Fruit fly (Drosophila melanogaster): ENCODE measurements around the gene ed.

Gene ed

dm6 chr2L:4133078-4133477 is 101.9 kb downstream of the ed start (continued):
- TF ChIP-seq knrl (GFP tag; IDR thresholded peaks at IDR 0.05; ENCODE audit: partially characterized antibody) (no peak), BtbVII (GFP tag; optimal IDR thresholded peaks at IDR 0.05) (peak; percentile 38), chif (GFP tag; optimal IDR thresholded peaks at IDR 0.05) (peak in 1 of 2 experiments; percentile 26), CG4360 (GFP tag; IDR thresholded peaks at IDR 0.05) (0 out of 2 replicates have a peak, but pooled peaks have one; percentile 28), Ets97D (GFP tag; optimal IDR thresholded peaks at IDR 0.05) (no peak), MESR4 (GFP tag; optimal IDR thresholded peaks at IDR 0.05) (no peak), ap (GFP tag; IDR thresholded peaks at IDR 0.05) (no peak), CG6813 (GFP tag; optimal IDR thresholded peaks at IDR 0.05) (peak; percentile 44), Hr51 (GFP tag; optimal IDR thresholded peaks at IDR 0.05) (peak in 1 of 2 experiments; percentile 66), hkb (optimal IDR thresholded peaks at IDR 0.05) (no peak), hkb (GFP tag; IDR thresholded peaks at IDR 0.05) (peak; percentile 64), CG3847 (GFP tag; IDR thresholded peaks at IDR 0.05) (no peak), al (GFP tag; IDR thresholded peaks at IDR 0.05) (no peak), Ptx1 (GFP tag; IDR thresholded peaks at IDR 0.05) (peak; percentile 26; the same call in 1 of the 2 replicates), sr (GFP tag; IDR thresholded peaks at IDR 0.05) (no peak), Hand (GFP tag; optimal IDR thresholded peaks at IDR 0.05) (no peak), CG4820 (GFP tag; optimal IDR thresholded peaks at IDR 0.05) (no peak), CG17385 (GFP tag; optimal IDR thresholded peaks at IDR 0.05) (no peak), CG2199 (GFP tag; IDR thresholded peaks at IDR 0.05) (0 out of 3 replicates have a peak, but pooled peaks have one; percentile 64), Pdp1 (GFP tag; optimal IDR thresholded peaks at IDR 0.05) (no peak), CG7839 (tag; optimal IDR thresholded peaks at IDR 0.05) (peak; percentile 35), CG3281 (GFP tag; optimal IDR thresholded peaks at IDR 0.05) (peak; percentile 38), CG10462 (GFP tag; optimal IDR thresholded peaks at IDR 0.05) (no peak), CG10654 (GFP tag; optimal IDR thresholded peaks at IDR 0.05) (peak; percentile 27), CG2202 (tag; optimal IDR thresholded peaks at IDR 0.05) (no peak), CG5953 (GFP tag; IDR thresholded peaks at IDR 0.05) (no peak), CG3407 (GFP tag; optimal IDR thresholded peaks at IDR 0.05) (no peak), CG11085 (GFP tag; IDR thresholded peaks at IDR 0.05) (0 out of 2 replicates have a peak, but pooled peaks have one; percentile 34), lab (GFP tag; optimal IDR thresholded peaks at IDR 0.05) (peak; percentile 72), CG6689 (GFP tag; IDR thresholded peaks at IDR 0.05) (peak; percentile 75), peb (GFP tag; IDR thresholded peaks at IDR 0.05) (peak; percentile 44; the same call in 1 of the 2 replicates), amos (GFP tag; IDR thresholded peaks at IDR 0.05; ENCODE audit: partially characterized antibody) (no peak), CG12659 (GFP tag; optimal IDR thresholded peaks at IDR 0.05) (no peak), fd96Cb (tag; optimal IDR thresholded peaks at IDR 0.05) (peak; percentile 47), bigmax (GFP tag; optimal IDR thresholded peaks at IDR 0.05) (no peak), luna (GFP tag; optimal IDR thresholded peaks at IDR 0.05) (no peak), CG2120 (GFP tag; optimal IDR thresholded peaks at IDR 0.05) (peak; percentile 50), Gug (GFP tag; IDR thresholded peaks at IDR 0.05) (peak; percentile 62; the same call in 3 of the 4 replicates), ind (GFP tag; optimal IDR thresholded peaks at IDR 0.05) (peak; percentile 47), CG10274 (GFP tag; optimal IDR thresholded peaks at IDR 0.05) (no peak), dm (GFP tag; optimal IDR thresholded peaks at IDR 0.05) (no peak), D19A (tag; optimal IDR thresholded peaks at IDR 0.05) (peak; percentile 26), CG14014 (GFP tag; IDR thresholded peaks at IDR 0.05) (no peak), gce (GFP tag; IDR thresholded peaks at IDR 0.05) (peak; percentile 74), Scr (GFP tag; IDR thresholded peaks at IDR 0.05; ENCODE audit: partially characterized antibody) (no peak), shn (GFP tag; optimal IDR thresholded peaks at IDR 0.05) (no peak), Awh (GFP tag; IDR thresholded peaks at IDR 0.05) (peak; percentile 82), cato (GFP tag; optimal IDR thresholded peaks at IDR 0.05; ENCODE audit: borderline replicate concordance) (no peak), seq (GFP tag; IDR thresholded peaks at IDR 0.05) (no peak), CG10209 (GFP tag; optimal IDR thresholded peaks at IDR 0.05) (peak; percentile 23), Nf-YB (GFP tag; optimal IDR thresholded peaks at IDR 0.05) (no peak)
